Fruit fly (Drosophila melanogaster) whole organism, embryonic: ENCODE data around the gene Spt6.

ENCODE experiments used
- Awh ChIP-seq: fragments of 200-800 bp; sonication (Bioruptor generic); IDR thresholded peaks from 2 replicates; pipeline ENCODE4, ENCODE4 v1.3.6; 2022; ENCODE audit warnings: missing biosample characterization, missing genetic modification characterization
- CG10147 ChIP-seq: fragments of 200-800 bp; sonication (Bioruptor generic); optimal IDR thresholded peaks from 2 replicates; lab custom pipeline; 2019; ENCODE audit warnings: missing biosample characterization, mild to moderate bottlenecking, missing genetic modification characterization, moderate library complexity
- CG1024 ChIP-seq: fragments of 200-800 bp; sonication (Bioruptor generic); IDR thresholded peaks from 2 replicates; pipeline ENCODE4 v1.3.6; 2022; ENCODE audit warnings: missing biosample characterization, missing genetic modification characterization
- CG10462 ChIP-seq: fragments of 200-800 bp; sonication (Bioruptor generic); optimal IDR thresholded peaks from 2 replicates; lab custom pipeline; 2016; ENCODE audit warnings: missing biosample characterization, missing genetic modification characterization
- CG11398 ChIP-seq: fragments of 200-800 bp; sonication (Bioruptor generic); optimal IDR thresholded peaks from 2 replicates; lab custom pipeline; 2016; ENCODE audit warnings: missing biosample characterization, missing genetic modification characterization
- CG11723 ChIP-seq: fragments of 200-800 bp; sonication (Bioruptor generic); optimal IDR thresholded peaks from 2 replicates; lab custom pipeline; 2017; ENCODE audit warnings: missing biosample characterization, mild to moderate bottlenecking, missing genetic modification characterization
- CG12391 ChIP-seq: fragments of 200-800 bp; sonication (Bioruptor generic); optimal IDR thresholded peaks from 3 replicates; lab custom pipeline; 2018; ENCODE audit warnings: missing biosample characterization, mild to moderate bottlenecking, missing genetic modification characterization, moderate library complexity
- CG13424 ChIP-seq: fragments of 200-800 bp; sonication (Bioruptor generic); optimal IDR thresholded peaks from 2 replicates; lab custom pipeline; 2019; ENCODE audit warnings: missing biosample characterization, mild to moderate bottlenecking, missing genetic modification characterization, moderate library complexity
- CG13624 ChIP-seq: fragments of 200-800 bp; sonication (Bioruptor generic); optimal IDR thresholded peaks from 2 replicates; lab custom pipeline; 2016; ENCODE audit warnings: missing biosample characterization, missing genetic modification characterization
- CG14014 ChIP-seq: fragments of 200-800 bp; sonication (Bioruptor generic); IDR thresholded peaks from 2 replicates; pipeline ENCODE4 v1.3.6; 2022; ENCODE audit warnings: missing biosample characterization, missing genetic modification characterization
- CG14965 ChIP-seq: fragments of 200-800 bp; sonication (Bioruptor generic); optimal IDR thresholded peaks from 2 replicates; lab custom pipeline; 2016; ENCODE audit warnings: missing biosample characterization, missing genetic modification characterization, borderline replicate concordance
- CG15011 ChIP-seq: fragments of 200-800 bp; sonication (Bioruptor generic); optimal IDR thresholded peaks from 3 replicates; lab custom pipeline; 2018; ENCODE audit warnings: missing biosample characterization, mild to moderate bottlenecking, missing genetic modification characterization
- CG1832 ChIP-seq: fragments of 200-800 bp; sonication (Bioruptor generic); optimal IDR thresholded peaks from 2 replicates; lab custom pipeline; 2017; ENCODE audit warnings: missing biosample characterization, mild to moderate bottlenecking, missing genetic modification characterization, inconsistent platforms
- CG3065 ChIP-seq: fragments of 200-800 bp; sonication (Bioruptor generic); optimal IDR thresholded peaks from 2 replicates; lab custom pipeline; 2016; ENCODE audit warnings: missing biosample characterization, missing genetic modification characterization
- CG33213 ChIP-seq: fragments of 200-800 bp; sonication (Bioruptor generic); optimal IDR thresholded peaks from 3 replicates; lab custom pipeline; 2016; ENCODE audit warnings: missing biosample characterization, missing genetic modification characterization
- CG4328 ChIP-seq: fragments of 200-800 bp; sonication (Bioruptor generic); optimal IDR thresholded peaks from 3 replicates; lab custom pipeline; 2017; ENCODE audit warnings: missing biosample characterization, missing genetic modification reagents, missing genetic modification characterization
- CG4424 ChIP-seq: fragments of 200-800 bp; sonication (Bioruptor generic); optimal IDR thresholded peaks from 3 replicates; lab custom pipeline; 2016; ENCODE audit warnings: missing biosample characterization, missing genetic modification characterization
- CG8290 ChIP-seq, 3 experiments: fragments of 200-800 bp; sonication (Bioruptor generic); optimal IDR thresholded peaks; 2 replicates each; lab custom pipeline; 2016 to 2019; ENCODE audit warnings: missing biosample characterization in 3 of 3, missing genetic modification characterization in 3 of 3, mild to moderate bottlenecking in 2 of 3, moderate library complexity in 1 of 3
- CG9215 ChIP-seq: fragments of 200-800 bp; sonication (Bioruptor generic); IDR thresholded peaks from 2 replicates; pipeline ENCODE4 v1.3.6; 2022; ENCODE audit warnings: missing biosample characterization, missing genetic modification characterization
- CrebB ChIP-seq: fragments of 200-800 bp; sonication (Bioruptor generic); optimal IDR thresholded peaks from 3 replicates; lab custom pipeline; 2018; ENCODE audit warnings: missing biosample characterization, mild to moderate bottlenecking, missing genetic modification characterization
- Dp ChIP-seq: fragments of 200-800 bp; sonication (Bioruptor generic); optimal IDR thresholded peaks from 2 replicates; lab custom pipeline; 2018; ENCODE audit warnings: missing biosample characterization, mild to moderate bottlenecking, missing genetic modification characterization, moderate library complexity
- Ets65A ChIP-seq: fragments of 200-800 bp; sonication (Bioruptor generic); peaks from one replicate; lab custom pipeline; 2016; ENCODE audit warnings: missing biosample characterization, missing genetic modification characterization
- HHEX ChIP-seq: fragments of 200-800 bp; sonication (Bioruptor generic); optimal IDR thresholded peaks from 3 replicates; lab custom pipeline; 2017; ENCODE audit warnings: missing biosample characterization, mild to moderate bottlenecking, missing genetic modification characterization, missing genetic modification reagents
- HLH4C ChIP-seq: fragments of 200-800 bp; sonication (Bioruptor generic); IDR thresholded peaks from 3 replicates; pipeline ENCODE4 v1.3.6; 2022; ENCODE audit warnings: missing biosample characterization, missing genetic modification characterization; ENCODE audit not compliant: partially characterized antibody
- Hr3 ChIP-seq: fragments of 200-800 bp; sonication (Bioruptor generic); optimal IDR thresholded peaks from 3 replicates; lab custom pipeline; 2016; ENCODE audit warnings: missing biosample characterization, missing genetic modification characterization
- Hr51 ChIP-seq, 2 experiments: fragments of 200-800 bp; sonication (Bioruptor generic); optimal IDR thresholded peaks; 2 replicates in 1 of 2; 3 replicates in 1 of 2; lab custom pipeline; 2016 to 2018; ENCODE audit warnings: missing biosample characterization in 2 of 2, missing genetic modification characterization in 2 of 2, mild to moderate bottlenecking in 1 of 2, moderate library complexity in 1 of 2
- Hsf ChIP-seq: fragments of 200-800 bp; sonication (Bioruptor generic); optimal IDR thresholded peaks from 3 replicates; lab custom pipeline; 2016; ENCODE audit warnings: missing biosample characterization, missing genetic modification characterization
- Nf-YC ChIP-seq: fragments of 200-800 bp; optimal IDR thresholded peaks from 3 replicates; lab custom pipeline; 2019; ENCODE audit warnings: missing biosample characterization, mild to moderate bottlenecking, missing genetic modification characterization, moderate library complexity
- Opbp ChIP-seq: fragments of 200-800 bp; sonication (Bioruptor generic); IDR thresholded peaks from 3 replicates; pipeline ENCODE4 v1.3.6; 2022; ENCODE audit warnings: missing biosample characterization, missing genetic modification characterization; ENCODE audit not compliant: partially characterized antibody
- Tbp ChIP-seq: fragments of >200 bp; optimal IDR thresholded peaks from 2 replicates; lab custom pipeline; 2018; ENCODE audit warnings: missing biosample characterization, missing genetic modification characterization
- chinmo ChIP-seq: fragments of 200-800 bp; sonication (Bioruptor generic); IDR thresholded peaks from 4 replicates; pipeline ENCODE4 v1.3.6; 2022; ENCODE audit warnings: missing biosample characterization, missing genetic modification characterization; ENCODE audit not compliant: partially characterized antibody
- chn ChIP-seq: fragments of 200-800 bp; sonication (Bioruptor generic); optimal IDR thresholded peaks from 2 replicates; lab custom pipeline; 2016; ENCODE audit warnings: missing biosample characterization, missing genetic modification characterization
- dan ChIP-seq: fragments of 200-800 bp; sonication (Bioruptor generic); IDR thresholded peaks from 2 replicates; pipeline ENCODE4 v1.3.6; 2022; ENCODE audit warnings: missing biosample characterization, missing genetic modification characterization
- dimm ChIP-seq: fragments of 200-800 bp; sonication (Bioruptor generic); IDR thresholded peaks from 2 replicates; pipeline ENCODE4 v1.3.6; 2022; ENCODE audit warnings: missing biosample characterization, missing genetic modification characterization
- dmrt99B ChIP-seq: fragments of 200-800 bp; sonication (Bioruptor generic); optimal IDR thresholded peaks from 2 replicates; lab custom pipeline; 2018; ENCODE audit warnings: missing biosample characterization, mild to moderate bottlenecking, missing genetic modification characterization, moderate library complexity
- ems ChIP-seq: fragments of 200-800 bp; sonication (Bioruptor generic); optimal IDR thresholded peaks from 3 replicates; lab custom pipeline; 2016; ENCODE audit warnings: missing biosample characterization, missing genetic modification characterization
- ewg ChIP-seq: fragments of 200-800 bp; sonication (Bioruptor generic); optimal IDR thresholded peaks from 3 replicates; lab custom pipeline; 2017; ENCODE audit warnings: mild to moderate bottlenecking, missing biosample characterization, missing genetic modification reagents, missing genetic modification characterization
- grau ChIP-seq: fragments of 200-800 bp; optimal IDR thresholded peaks from 3 replicates; lab custom pipeline; 2019; ENCODE audit warnings: missing biosample characterization, mild to moderate bottlenecking, missing genetic modification characterization, moderate library complexity
- insv ChIP-seq, 2 experiments: fragments of 200-800 bp; sonication (Bioruptor generic); optimal IDR thresholded peaks; 3 replicates each; lab custom pipeline; 2016 to 2018; ENCODE audit warnings: missing biosample characterization in 2 of 2, missing genetic modification characterization in 2 of 2
- kay ChIP-seq: fragments of 200-800 bp; sonication (Bioruptor generic); optimal IDR thresholded peaks from 2 replicates; lab custom pipeline; 2016; ENCODE audit warnings: missing biosample characterization, missing genetic modification characterization
- ken ChIP-seq: fragments of 200-800 bp; sonication (Bioruptor generic); IDR thresholded peaks from 3 replicates; pipeline ENCODE4 v1.3.6; 2022; ENCODE audit warnings: missing biosample characterization, missing genetic modification characterization
- lab ChIP-seq: fragments of 200-800 bp; sonication (Bioruptor generic); optimal IDR thresholded peaks from 3 replicates; lab custom pipeline; 2017; ENCODE audit warnings: missing biosample characterization, missing genetic modification characterization, mild to moderate bottlenecking, moderate library complexity, missing genetic modification reagents
- lov ChIP-seq, 2 experiments: fragments of 200-800 bp in 1 of 2; fragments of >200 bp in 1 of 2; sonication (Bioruptor generic) in 1 of 2; IDR thresholded peaks in 1 of 2; optimal IDR thresholded peaks in 1 of 2; 2 replicates in 1 of 2; 3 replicates in 1 of 2; pipeline versions ENCODE4 v1.3.6 to Lab custom; 2017 to 2022; ENCODE audit warnings: missing biosample characterization in 1 of 2, missing genetic modification characterization in 1 of 2
- nmo ChIP-seq: fragments of 200-800 bp; sonication (Bioruptor generic); optimal IDR thresholded peaks from 2 replicates; lab custom pipeline; 2018; ENCODE audit warnings: missing biosample characterization, mild to moderate bottlenecking, missing genetic modification characterization, moderate library complexity
- pita ChIP-seq: fragments of 200-800 bp; sonication (Bioruptor generic); optimal IDR thresholded peaks from 2 replicates; lab custom pipeline; 2017; ENCODE audit warnings: missing biosample characterization, mild to moderate bottlenecking, missing genetic modification characterization
- pzg ChIP-seq: fragments of 200-800 bp; sonication (Bioruptor generic); optimal IDR thresholded peaks from 3 replicates; lab custom pipeline; 2018; ENCODE audit warnings: missing biosample characterization, mild to moderate bottlenecking, missing genetic modification characterization, moderate library complexity
- sqz ChIP-seq: fragments of 200-800 bp; sonication (Bioruptor generic); optimal IDR thresholded peaks from 3 replicates; lab custom pipeline; 2018; ENCODE audit warnings: missing biosample characterization, mild to moderate bottlenecking, missing genetic modification characterization
- tgo ChIP-seq: fragments of 200-800 bp; sonication (Bioruptor generic); IDR thresholded peaks from 3 replicates; pipeline ENCODE4 v1.3.6; 2022; ENCODE audit warnings: missing biosample characterization, missing genetic modification characterization
- tx ChIP-seq: fragments of 200-800 bp; sonication (Bioruptor generic); optimal IDR thresholded peaks from 2 replicates; lab custom pipeline; 2016; ENCODE audit warnings: missing biosample characterization, missing genetic modification characterization

Gene Spt6

DNA sequence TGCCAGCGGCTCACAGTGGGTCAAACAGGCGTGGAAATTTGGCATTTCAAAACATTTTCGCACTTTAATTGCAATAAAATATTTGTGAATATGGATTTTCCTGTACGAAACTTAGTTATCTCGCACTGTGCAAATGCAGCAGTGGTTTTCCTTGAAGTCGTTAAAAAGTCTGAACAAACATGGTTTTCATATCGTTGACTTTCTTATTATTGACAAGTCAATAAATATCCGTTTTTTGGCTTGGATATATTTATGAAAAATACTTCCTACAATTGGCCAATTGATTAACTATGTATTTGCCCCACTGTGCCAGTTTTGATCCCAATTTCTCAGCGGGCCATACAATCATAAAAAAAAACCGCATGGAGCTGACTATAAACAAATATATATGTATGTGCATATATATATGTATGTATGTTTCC lies 2.1 kb upstream of the Spt6 start (continued):
- peak; percentile 96 for TF ChIP-seq CG12391
- TF ChIP-seq lab: peak; percentile 95
- TF ChIP-seq Awh: peak; percentile 93
- no peak for TF ChIP-seq pzg (GFP tag; lab: Kevin White, UChicago)
- peak; percentile 85 for TF ChIP-seq Nf-YC
- peak; percentile 94 for TF ChIP-seq CG11723
- peak; percentile 90 to 99 for TF ChIP-seq Hr51 (GFP tag; optimal IDR thresholded peaks at IDR 0.05; lab: Kevin White, UChicago)
- TF ChIP-seq CG4328 (GFP tag; lab: Kevin White, UChicago): peak; percentile 90
- TF ChIP-seq HHEX: peak; percentile 95
- TF ChIP-seq CG3065 (GFP tag; lab: Kevin White, UChicago): peak; percentile 91
- TF ChIP-seq Hr3 (GFP tag; lab: Kevin White, UChicago): peak; percentile 96
- peak; percentile 92 for TF ChIP-seq CG10147 (GFP tag; lab: Kevin White, UChicago)
- TF ChIP-seq lov (optimal IDR thresholded peaks at IDR 0.05; lab: Kevin White, UChicago): no peak
- TF ChIP-seq lov (GFP tag; IDR thresholded peaks at IDR 0.05; lab: Robert Waterston, UW): peak; percentile 89
- no peak for TF ChIP-seq pita (GFP tag; lab: Kevin White, UChicago)
- peak; percentile 94 for TF ChIP-seq tx (GFP tag; lab: Kevin White, UChicago)
- TF ChIP-seq Dp (GFP tag; lab: Kevin White, UChicago): peak; percentile 4
- peak; percentile 95 for TF ChIP-seq grau (tag; lab: Kevin White, UChicago)
- peak; percentile 47; the same call in 1 of the 2 replicates for TF ChIP-seq dan (GFP tag; lab: Robert Waterston, UW)
- peak; percentile 95 for TF ChIP-seq ewg (GFP tag; lab: Kevin White, UChicago)
- peak; percentile 98 for TF ChIP-seq nmo (GFP tag; lab: Kevin White, UChicago)
- peak; percentile 94 for TF ChIP-seq sqz (GFP tag; lab: Kevin White, UChicago)
- TF ChIP-seq CG14014: peak; percentile 91
- TF ChIP-seq chn: peak; percentile 97
- peak; percentile 90 for TF ChIP-seq CG15011 (GFP tag; lab: Kevin White, UChicago)
- TF ChIP-seq Opbp: no peak
- peak; percentile 97 for TF ChIP-seq Hsf (GFP tag; lab: Kevin White, UChicago)
- peak; percentile 92 for TF ChIP-seq CG13624 (GFP tag; lab: Kevin White, UChicago)
- TF ChIP-seq CG13424 (tag; lab: Kevin White, UChicago): peak; percentile 97
- no peak for TF ChIP-seq chinmo
- no peak for TF ChIP-seq Tbp
- peak; percentile 88 for TF ChIP-seq CG9215 (GFP tag; lab: Robert Waterston, UW)
- TF ChIP-seq Ets65A (GFP tag; lab: Kevin White, UChicago): peak; percentile 99
- TF ChIP-seq CG11398 (GFP tag; lab: Kevin White, UChicago): peak; percentile 89
- TF ChIP-seq CG33213: peak; percentile 92
- TF ChIP-seq tgo (GFP tag; lab: Robert Waterston, UW): peak; percentile 95
- TF ChIP-seq ken (GFP tag; lab: Robert Waterston, UW): peak; percentile 95
- no peak for TF ChIP-seq CG1832 (GFP tag; lab: Kevin White, UChicago)
- TF ChIP-seq CG4424: peak; percentile 96
- peak; percentile 87 for TF ChIP-seq CrebB (tag; lab: Kevin White, UChicago)
- TF ChIP-seq CG10462 (GFP tag; lab: Kevin White, UChicago): peak; percentile 92
- peak; percentile 96 for TF ChIP-seq ems
- TF ChIP-seq CG1024 (GFP tag; lab: Robert Waterston, UW): peak; percentile 88
- TF ChIP-seq insv (GFP tag; optimal IDR thresholded peaks at IDR 0.05; lab: Kevin White, UChicago): peak; percentile 17 to 67
- peak; percentile 69 for TF ChIP-seq CG14965 (GFP tag; lab: Kevin White, UChicago)
- TF ChIP-seq HLH4C (GFP tag; lab: Robert Waterston, UW): no peak; the same call in 2 of the 3 replicates
- peak; percentile 88 for TF ChIP-seq CG8290 (GFP tag; optimal IDR thresholded peaks at IDR 0.05; lab: Kevin White, UChicago)
- TF ChIP-seq CG8290 (tag; optimal IDR thresholded peaks at IDR 0.05; lab: Kevin White, UChicago): peak; percentile 49 to 84
- peak; percentile 92 for TF ChIP-seq kay (GFP tag; lab: Kevin White, UChicago)
- TF ChIP-seq dimm (GFP tag; lab: Robert Waterston, UW): peak; percentile 91
- peak; percentile 99 for TF ChIP-seq dmrt99B (tag; lab: Kevin White, UChicago)
